Worm (Caenorhabditis elegans) whole organism, L2 larva: Measurements from ENCODE around the gene T10H9.1.

ENCODE experiments used
- C34F6.9 ChIP-seq: fragments of 150-350 bp; optimal IDR thresholded peaks from 2 replicates; lab custom pipeline; 2014; ENCODE audit warnings: missing biosample characterization, missing genetic modification characterization
- F13H6.1 ChIP-seq: sonication (generic microtip); optimal IDR thresholded peaks from 2 replicates; lab custom pipeline; 2016; ENCODE audit warnings: missing genetic modification characterization, missing compliant biosample characterization
- R02D3.7 ChIP-seq: fragments of 150-350 bp; optimal IDR thresholded peaks from 2 replicates; lab custom pipeline; 2014; ENCODE audit warnings: missing biosample characterization, missing genetic modification characterization
- Y55F3AM.14 ChIP-seq: fragments of 200-800 bp; sonication (Bioruptor generic); optimal IDR thresholded peaks from 2 replicates; lab custom pipeline; 2018; ENCODE audit warnings: mild to moderate bottlenecking, missing genetic modification characterization, missing compliant biosample characterization
- ZK546.5 ChIP-seq: sonication (generic microtip); optimal IDR thresholded peaks from 2 replicates; lab custom pipeline; 2017; ENCODE audit warnings: missing biosample characterization, missing genetic modification characterization
- alr-1 ChIP-seq: fragments of 150-350 bp; optimal IDR thresholded peaks from 2 replicates; lab custom pipeline; 2014; ENCODE audit warnings: missing biosample characterization, missing genetic modification characterization
- ama-1 ChIP-seq: fragments of 150-350 bp; optimal IDR thresholded peaks from 2 replicates; lab custom pipeline; 2018; ENCODE audit warnings: inconsistent platforms
- blmp-1 ChIP-seq: sonication (generic microtip); optimal IDR thresholded peaks from 2 replicates; lab custom pipeline; 2017; ENCODE audit warnings: missing genetic modification characterization, mild to moderate bottlenecking, missing compliant biosample characterization, antibody characterized with exemption, moderate library complexity; ENCODE audit not compliant: insufficient read depth
- ceh-82 ChIP-seq: fragments of 150-350 bp; optimal IDR thresholded peaks from 2 replicates; lab custom pipeline; 2014; ENCODE audit warnings: missing biosample characterization, missing genetic modification characterization
- crh-2 ChIP-seq: sonication (generic microtip); optimal IDR thresholded peaks from 2 replicates; lab custom pipeline; 2017; ENCODE audit warnings: missing biosample characterization, missing genetic modification characterization
- dmd-4 ChIP-seq: sonication (generic microtip); optimal IDR thresholded peaks from 2 replicates; lab custom pipeline; 2017; ENCODE audit warnings: missing biosample characterization, missing genetic modification characterization
- egl-27 ChIP-seq: sonication (generic microtip); optimal IDR thresholded peaks from 3 replicates; lab custom pipeline; 2017; ENCODE audit warnings: missing biosample characterization, missing genetic modification reagents, missing genetic modification characterization
- elt-3 ChIP-seq: sonication (generic microtip); optimal IDR thresholded peaks from 2 replicates; lab custom pipeline; 2017; ENCODE audit warnings: missing biosample characterization, missing genetic modification characterization
- lin-11 ChIP-seq: fragments of 150-350 bp; sonication (generic microtip); optimal IDR thresholded peaks from 2 replicates; lab custom pipeline; 2014; ENCODE audit warnings: missing biosample characterization, missing genetic modification characterization, inconsistent platforms, mixed read lengths
- lin-13 ChIP-seq: fragments of 150-350 bp; optimal IDR thresholded peaks from 2 replicates; lab custom pipeline; 2014; ENCODE audit warnings: missing biosample characterization, missing genetic modification reagents, missing genetic modification characterization
- lin-39 ChIP-seq: fragments of 150-350 bp; optimal IDR thresholded peaks from 2 replicates; lab custom pipeline; 2014; ENCODE audit warnings: missing biosample characterization, missing genetic modification reagents, missing genetic modification characterization
- lsy-2 ChIP-seq, 2 experiments: fragments of 150-350 bp in 1 of 2; sonication (generic microtip) in 1 of 2; optimal IDR thresholded peaks; 2 replicates each; lab custom pipeline; 2014 to 2017; ENCODE audit warnings: missing biosample characterization in 2 of 2, missing genetic modification characterization in 2 of 2
- mdl-1 ChIP-seq, 2 experiments: fragments of 150-350 bp in 1 of 2; sonication (generic microtip) in 1 of 2; optimal IDR thresholded peaks; 2 replicates each; lab custom pipeline; 2017; ENCODE audit warnings: missing biosample characterization in 2 of 2, missing genetic modification characterization in 2 of 2
- nhr-10 ChIP-seq: sonication (generic microtip); optimal IDR thresholded peaks from 2 replicates; lab custom pipeline; 2017; ENCODE audit warnings: missing biosample characterization, missing genetic modification characterization
- nhr-11 ChIP-seq: fragments of 150-350 bp; optimal IDR thresholded peaks from 2 replicates; lab custom pipeline; 2014; ENCODE audit warnings: missing biosample characterization, missing genetic modification characterization
- nhr-12 ChIP-seq: fragments of 150-350 bp; optimal IDR thresholded peaks from 2 replicates; lab custom pipeline; 2014; ENCODE audit warnings: missing biosample characterization, missing genetic modification characterization
- nhr-21 ChIP-seq: fragments of 150-350 bp; optimal IDR thresholded peaks from 2 replicates; lab custom pipeline; 2014; ENCODE audit warnings: missing biosample characterization, missing genetic modification characterization
- nhr-23 ChIP-seq: fragments of 150-350 bp; optimal IDR thresholded peaks from 2 replicates; lab custom pipeline; 2014; ENCODE audit warnings: missing biosample characterization, missing genetic modification reagents, missing genetic modification characterization
- nhr-237 ChIP-seq: fragments of 150-350 bp; optimal IDR thresholded peaks from 2 replicates; lab custom pipeline; 2014; ENCODE audit warnings: missing biosample characterization, missing genetic modification characterization
- nhr-25 ChIP-seq: fragments of 150-350 bp; sonication (generic microtip); optimal IDR thresholded peaks from 3 replicates; lab custom pipeline; 2014; ENCODE audit warnings: missing biosample characterization, missing genetic modification characterization
- nhr-77 ChIP-seq: fragments of 150-350 bp; optimal IDR thresholded peaks from 2 replicates; lab custom pipeline; 2014; ENCODE audit warnings: missing biosample characterization, missing genetic modification characterization
- peb-1 ChIP-seq: fragments of 150-350 bp; optimal IDR thresholded peaks from 2 replicates; lab custom pipeline; 2014; ENCODE audit warnings: missing biosample characterization, missing genetic modification characterization
- sem-4 ChIP-seq: fragments of 150-350 bp; optimal IDR thresholded peaks from 2 replicates; lab custom pipeline; 2014; ENCODE audit warnings: missing biosample characterization, missing genetic modification reagents, missing genetic modification characterization
- skn-1 ChIP-seq: sonication (generic microtip); optimal IDR thresholded peaks from 2 replicates; lab custom pipeline; 2017; ENCODE audit warnings: missing biosample characterization, missing genetic modification characterization
- sma-3 ChIP-seq: sonication (generic microtip); optimal IDR thresholded peaks from 2 replicates; lab custom pipeline; 2016; ENCODE audit warnings: missing genetic modification reagents, missing genetic modification characterization, missing compliant biosample characterization
- unc-39 ChIP-seq: fragments of 150-350 bp; optimal IDR thresholded peaks from 2 replicates; lab custom pipeline; 2014; ENCODE audit warnings: missing biosample characterization, missing genetic modification characterization
- unc-55 ChIP-seq: fragments of 150-350 bp; sonication (generic microtip); optimal IDR thresholded peaks from 3 replicates; lab custom pipeline; 2014; ENCODE audit warnings: missing biosample characterization, missing genetic modification reagents, missing genetic modification characterization
- unc-62 ChIP-seq: fragments of 150-350 bp; optimal IDR thresholded peaks from 2 replicates; lab custom pipeline; 2014; ENCODE audit warnings: missing biosample characterization, missing genetic modification reagents, missing genetic modification characterization
- zag-1 ChIP-seq: fragments of 150-350 bp; optimal IDR thresholded peaks from 2 replicates; lab custom pipeline; 2014; ENCODE audit warnings: missing biosample characterization, missing genetic modification characterization
- ztf-11 ChIP-seq: sonication (generic microtip); optimal IDR thresholded peaks from 2 replicates; lab custom pipeline; 2017; ENCODE audit warnings: missing biosample characterization, missing genetic modification characterization

T10H9.1 gene

ce11 chrV:6681501-6681900, 32.1 kb downstream of the T10H9.1 start, which contains the start of gene egl-46:
Gene egl-46, minus strand, starts transcription at chrV:6681573.
- TF ChIP-seq unc-39 (tag; lab: Kevin White, UChicago) (no peak), dmd-4 (tag; lab: Kevin White, UChicago) (no peak), unc-55 (GFP tag; lab: Kevin White, UChicago) (no peak), nhr-237 (tag; lab: Kevin White, UChicago) (no peak), sem-4 (tag; lab: Kevin White, UChicago) (no peak), lin-13 (GFP tag; lab: Kevin White, UChicago) (no peak), crh-2 (tag; lab: Kevin White, UChicago) (no peak), lin-11 (tag; lab: Kevin White, UChicago) (no peak), lin-39 (tag; lab: Kevin White, UChicago) (no peak), R02D3.7 (tag; lab: Kevin White, UChicago) (no peak), nhr-23 (tag; lab: Kevin White, UChicago) (no peak), egl-27 (tag; lab: Kevin White, UChicago) (no peak), nhr-12 (tag; lab: Kevin White, UChicago) (no peak), ZK546.5 (tag; lab: Kevin White, UChicago) (no peak), ama-1 (no peak), Y55F3AM.14 (no peak), F13H6.1 (tag; lab: Kevin White, UChicago) (no peak)

- TF ChIP-seq sem-4 (tag; lab: Kevin White, UChicago), result no peak
- no peak for TF ChIP-seq elt-3 (tag; lab: Kevin White, UChicago)
Measured at ce11 chrV:6683282-6683681, 33.9 kb downstream of the T10H9.1 start.

DNA sequence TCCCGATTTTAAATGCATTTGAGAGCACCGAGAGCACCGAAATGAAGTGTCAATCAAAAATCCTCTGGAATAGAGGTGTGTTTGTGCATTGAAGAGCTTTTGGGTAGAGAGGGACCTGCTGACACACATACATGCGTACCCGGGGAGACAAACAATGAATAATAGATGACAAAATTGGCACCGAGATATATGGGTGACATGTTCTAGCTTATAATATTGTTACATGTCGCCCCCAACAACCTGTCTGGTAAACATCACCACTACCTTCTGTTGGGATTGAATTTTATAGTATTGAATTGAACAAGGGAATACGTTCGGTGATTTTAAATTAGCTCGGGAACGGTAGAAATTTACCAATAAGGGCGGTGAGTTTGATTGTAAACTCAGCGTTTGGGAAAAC, 34.3 kb downstream of the T10H9.1 start:
- no peak for TF ChIP-seq mdl-1 (tag; optimal IDR thresholded peaks at IDR 0.05; lab: Kevin White, UChicago)
- no peak for TF ChIP-seq nhr-77 (tag; lab: Kevin White, UChicago)
- TF ChIP-seq blmp-1 (tag; lab: Kevin White, UChicago), result no peak
- TF ChIP-seq unc-62 (GFP tag; lab: Kevin White, UChicago), result no peak
- no peak for TF ChIP-seq ztf-11
- no peak for TF ChIP-seq ama-1
- TF ChIP-seq C34F6.9 (tag; lab: Kevin White, UChicago), result no peak
- no peak for TF ChIP-seq sma-3 (GFP tag; lab: Kevin White, UChicago)

ce11 chrV:6684541-6684940, 35.1 kb downstream of the T10H9.1 start:
- TF ChIP-seq nhr-23 (tag; lab: Kevin White, UChicago), result no peak
- TF ChIP-seq unc-62 (GFP tag; lab: Kevin White, UChicago), result no peak
- no peak for TF ChIP-seq blmp-1 (tag; lab: Kevin White, UChicago)

- no peak for TF ChIP-seq elt-3 (tag; lab: Kevin White, UChicago)
- TF ChIP-seq unc-62 (GFP tag; lab: Kevin White, UChicago), result no peak
- no peak for TF ChIP-seq alr-1 (tag; lab: Kevin White, UChicago)
- TF ChIP-seq ZK546.5 (tag; lab: Kevin White, UChicago), result no peak
- TF ChIP-seq ceh-82 (tag; lab: Kevin White, UChicago), result no peak
- TF ChIP-seq lsy-2 (tag; optimal IDR thresholded peaks at IDR 0.05; lab: Kevin White, UChicago), result no peak
- no peak for TF ChIP-seq zag-1
- TF ChIP-seq nhr-11 (tag; lab: Kevin White, UChicago), result no peak
- no peak for TF ChIP-seq nhr-10
- no peak for TF ChIP-seq unc-55 (GFP tag; lab: Kevin White, UChicago)
- no peak for TF ChIP-seq nhr-25
- TF ChIP-seq sma-3 (GFP tag; lab: Kevin White, UChicago), result no peak
- TF ChIP-seq nhr-21 (tag; lab: Kevin White, UChicago), result no peak
- TF ChIP-seq peb-1 (tag; lab: Kevin White, UChicago), result no peak
- TF ChIP-seq ztf-11, result no peak
- no peak for TF ChIP-seq skn-1 (tag; lab: Kevin White, UChicago)
Measured at ce11 chrV:6685499-6685898, 36.1 kb downstream of the T10H9.1 start.
